Worm (Caenorhabditis elegans): ENCODE data around the gene mpz-4.

The mpz-4 gene

DNA sequence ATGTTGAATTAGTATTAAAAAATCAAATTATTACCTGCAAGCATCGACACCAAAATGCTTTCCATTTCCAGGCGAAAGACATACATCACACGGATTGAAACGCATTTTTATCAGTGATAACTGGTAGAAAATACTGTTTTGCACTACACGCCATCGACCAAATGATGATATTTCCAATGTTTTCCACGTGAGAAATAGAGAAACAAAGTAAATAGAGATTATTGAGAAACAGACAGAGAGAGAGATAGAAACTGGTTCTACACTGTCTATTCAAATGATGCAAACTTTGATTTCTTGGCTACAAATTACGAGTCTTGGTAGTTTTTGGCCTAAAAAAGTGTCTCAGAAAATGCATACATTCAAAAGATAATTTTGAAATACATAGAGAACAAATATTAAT lies 38.8 kb downstream of the mpz-4 start, which contains the start of gene nhr-104:
Gene nhr-104, minus strand, starts transcription at position 361 of the 400 bp plus-strand sequence.
- TF ChIP-seq ceh-88 (GFP tag; IDR thresholded peaks at IDR 0.05) (no peak), pqm-1 (tag; optimal IDR thresholded peaks at IDR 0.05) (no peak), nhr-90 (tag; optimal IDR thresholded peaks at IDR 0.05; ENCODE audit: poor library complexity) (peak; percentile 47), mab-9 (GFP tag; IDR thresholded peaks at IDR 0.05) (no peak), ets-5 (GFP tag; IDR thresholded peaks at IDR 0.05) (no peak), zag-1 (tag; optimal IDR thresholded peaks at IDR 0.05) (no peak), lin-39 (tag; optimal IDR thresholded peaks at IDR 0.05) (no peak), dsc-1 (tag; optimal IDR thresholded peaks at IDR 0.05) (no peak), elt-3 (tag; optimal IDR thresholded peaks at IDR 0.05) (peak in 3 of 6 experiments; percentile 40 to 73 (median 41)), nhr-77 (tag; optimal IDR thresholded peaks at IDR 0.05) (peak; percentile 15), ztf-11 (tag; optimal IDR thresholded peaks at IDR 0.05) (no peak), C16A3.4 (tag; optimal IDR thresholded peaks at IDR 0.05) (peak; percentile 37), lin-14 (GFP tag; optimal IDR thresholded peaks at IDR 0.05) (no peak), ama-1 (optimal IDR thresholded peaks at IDR 0.05) (no peak), F16B12.6 (tag; optimal IDR thresholded peaks at IDR 0.05) (no peak), alr-1 (tag; optimal IDR thresholded peaks at IDR 0.05; ENCODE audit: borderline replicate concordance) (no peak), nhr-237 (tag; optimal IDR thresholded peaks at IDR 0.05) (peak; percentile 8), unc-30 (tag; optimal IDR thresholded peaks at IDR 0.05) (no peak), aly-2 (tag; optimal IDR thresholded peaks at IDR 0.05) (no peak), nhr-12 (tag; optimal IDR thresholded peaks at IDR 0.05) (no peak), unc-86 (tag; optimal IDR thresholded peaks at IDR 0.05) (no peak), hlh-17 (GFP tag; optimal IDR thresholded peaks at IDR 0.05; ENCODE audit: borderline replicate concordance) (no peak), ceh-63 (GFP tag; optimal IDR thresholded peaks at IDR 0.05) (no peak), lin-35 (GFP tag; optimal IDR thresholded peaks at IDR 0.05) (peak in 1 of 2 experiments; percentile 74), mdl-1 (tag; optimal IDR thresholded peaks at IDR 0.05) (peak in 1 of 2 experiments; percentile 13), rnt-1 (tag; optimal IDR thresholded peaks at IDR 0.05) (no peak), lir-3 (tag; optimal IDR thresholded peaks at IDR 0.05; ENCODE audit: poor library complexity) (no peak), C34B4.2 (tag; optimal IDR thresholded peaks at IDR 0.05) (no peak), elt-2 (tag; optimal IDR thresholded peaks at IDR 0.05) (peak; percentile 45), dpl-1 (GFP tag; optimal IDR thresholded peaks at IDR 0.05) (peak in 1 of 3 experiments; percentile 42), skn-1 (tag; optimal IDR thresholded peaks at IDR 0.05) (peak; percentile 96), fkh-8 (tag; optimal IDR thresholded peaks at IDR 0.05) (no peak), hpl-2 (GFP tag; optimal IDR thresholded peaks at IDR 0.05) (no peak), egl-13 (tag; optimal IDR thresholded peaks at IDR 0.05) (no peak), pax-3 (tag; optimal IDR thresholded peaks at IDR 0.05) (no peak), nhr-71 (tag; optimal IDR thresholded peaks at IDR 0.05) (no peak), blmp-1 (tag; optimal IDR thresholded peaks at IDR 0.05) (peak; percentile 31), fos-1 (tag; optimal IDR thresholded peaks at IDR 0.05) (no peak), swsn-7 (tag; optimal IDR thresholded peaks at IDR 0.05) (no peak), nhr-11 (tag; optimal IDR thresholded peaks at IDR 0.05) (no peak), nhr-85 (tag) (peak; percentile 85), unc-62 (GFP tag; optimal IDR thresholded peaks at IDR 0.05) (no peak), Y116A8C.19 (tag; optimal IDR thresholded peaks at IDR 0.05; ENCODE audit: borderline replicate concordance) (no peak), lin-15B (tag; optimal IDR thresholded peaks at IDR 0.05) (no peak), nhr-28 (tag; optimal IDR thresholded peaks at IDR 0.05) (no peak), ceh-90 (tag; optimal IDR thresholded peaks at IDR 0.05) (no peak), tlp-1 (tag; optimal IDR thresholded peaks at IDR 0.05) (no peak), nhr-20 (tag; optimal IDR thresholded peaks at IDR 0.05) (peak; percentile 65), lin-13 (GFP tag; optimal IDR thresholded peaks at IDR 0.05) (no peak), vab-15 (tag; optimal IDR thresholded peaks at IDR 0.05) (no peak), mef-2 (tag; optimal IDR thresholded peaks at IDR 0.05) (no peak), snpc-4 (tag; optimal IDR thresholded peaks at IDR 0.05) (no peak), egl-27 (tag; optimal IDR thresholded peaks at IDR 0.05) (no peak), hlh-4 (tag; optimal IDR thresholded peaks at IDR 0.05) (no peak)

Measured in whole organism, L1 larva.